Worm (Caenorhabditis elegans): Measurements from ENCODE around the gene C07D10.5.

DNA sequence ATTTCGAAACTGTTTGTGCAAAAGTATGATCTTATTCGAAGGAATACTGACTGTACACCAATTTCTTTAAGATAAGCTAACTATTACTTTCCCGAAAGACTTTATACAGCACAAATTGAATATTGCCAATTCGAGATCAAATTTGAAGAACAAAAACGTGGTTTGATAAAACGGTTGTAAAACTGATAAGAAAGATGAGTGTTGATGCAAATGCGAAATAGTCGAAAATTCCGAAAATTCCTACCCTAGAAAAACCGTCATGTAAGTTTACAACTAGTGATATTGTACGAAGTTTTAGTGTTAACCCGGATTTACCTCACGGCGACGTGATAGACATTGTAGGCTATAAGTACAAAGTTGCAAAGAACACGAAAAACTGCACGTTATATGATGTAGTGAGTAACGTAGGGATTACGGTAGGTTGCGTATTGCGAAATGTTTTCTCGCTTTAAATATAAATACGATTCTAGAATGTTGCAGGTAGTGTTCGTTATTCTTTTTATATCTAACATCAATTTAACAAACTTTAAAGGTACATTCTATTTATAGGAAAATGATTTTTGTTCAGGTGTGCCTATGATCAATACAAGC, 39.5 kb downstream of the C07D10.5 start:
- TF ChIP-seq him-1 (tag; optimal IDR thresholded peaks at IDR 0.05) (no peak), W03F9.2 (tag; optimal IDR thresholded peaks at IDR 0.05) (no peak), dao-5 (tag; optimal IDR thresholded peaks at IDR 0.05) (no peak)
